Fruit fly (Drosophila melanogaster): ENCODE measurements around the gene muc.
A peak's percentile ranks its signal among the peaks of the same experiment; 100 is the strongest.

muc gene

dm6 chr2L:7440458-7441018 is 13.9 kb downstream of the muc start:
- TF ChIP-seq CG9948 (tag; optimal IDR thresholded peaks at IDR 0.05) (no peak), CG15710 (tag; optimal IDR thresholded peaks at IDR 0.05) (no peak), D1 (tag; optimal IDR thresholded peaks at IDR 0.05) (no peak), CG14655 (GFP tag; optimal IDR thresholded peaks at IDR 0.05) (no peak), CG8301 (tag; optimal IDR thresholded peaks at IDR 0.05) (no peak), rn (GFP tag; IDR thresholded peaks at IDR 0.05) (no peak), CG8159 (tag; optimal IDR thresholded peaks at IDR 0.05) (no peak), Pif1A (GFP tag; optimal IDR thresholded peaks at IDR 0.05) (no peak)

dm6 chr2L:7442106-7442505 is 15.4 kb downstream of the muc start:
- TF ChIP-seq CG17806 (tag; optimal IDR thresholded peaks at IDR 0.05) (no peak), EcR (GFP tag; optimal IDR thresholded peaks at IDR 0.05) (no peak), CG34367 (tag; optimal IDR thresholded peaks at IDR 0.05) (no peak), Pif1B (GFP tag; optimal IDR thresholded peaks at IDR 0.05) (no peak), CG32121 (GFP tag; IDR thresholded peaks at IDR 0.05) (no peak)

- TF ChIP-seq fd96Ca (GFP tag; IDR thresholded peaks at IDR 0.05) = no peak
- TF ChIP-seq CG4496 (GFP tag; IDR thresholded peaks at IDR 0.05) = no peak
- TF ChIP-seq Ets98B (GFP tag; IDR thresholded peaks at IDR 0.05) = no peak
- TF ChIP-seq Snoo (tag; optimal IDR thresholded peaks at IDR 0.05) = no peak
- TF ChIP-seq gl (tag; optimal IDR thresholded peaks at IDR 0.05) = no peak
- no peak for TF ChIP-seq EcR (GFP tag; optimal IDR thresholded peaks at IDR 0.05)
- no peak for TF ChIP-seq CG8301 (tag; optimal IDR thresholded peaks at IDR 0.05)
Measured at dm6 chr2L:7442929-7443328, 16.3 kb downstream of the muc start.

- TF ChIP-seq D1 (tag; optimal IDR thresholded peaks at IDR 0.05) (peak; percentile 12), CG4496 (GFP tag; IDR thresholded peaks at IDR 0.05) (no peak), Pif1A (GFP tag; optimal IDR thresholded peaks at IDR 0.05) (no peak), CG8301 (tag; optimal IDR thresholded peaks at IDR 0.05) (no peak)
Measured at dm6 chr2L:7447820-7448219, 21.2 kb downstream of the muc start.

dm6 chr2L:7448371-7448770 is 21.7 kb downstream of the muc start:
- TF ChIP-seq EcR (GFP tag; optimal IDR thresholded peaks at IDR 0.05) (peak; percentile 41), Pif1A (GFP tag; optimal IDR thresholded peaks at IDR 0.05) (no peak)

dm6 chr2L:7450966-7451365 is 24.3 kb downstream of the muc start, which contains the start of gene santa-maria:
Gene santa-maria, minus strand, starts transcription at chr2L:7451244.
- TF ChIP-seq CG4496 (GFP tag; IDR thresholded peaks at IDR 0.05) (no peak), D1 (tag; optimal IDR thresholded peaks at IDR 0.05) (no peak), CG17806 (tag; optimal IDR thresholded peaks at IDR 0.05) (no peak), CG12605 (GFP tag; IDR thresholded peaks at IDR 0.05) (0 out of 2 replicates have a peak, but pooled peaks have one; percentile 19), CG14655 (GFP tag; optimal IDR thresholded peaks at IDR 0.05) (no peak), CG15710 (tag; optimal IDR thresholded peaks at IDR 0.05) (no peak), CG32121 (GFP tag; IDR thresholded peaks at IDR 0.05) (no peak), gl (tag; optimal IDR thresholded peaks at IDR 0.05) (no peak), CG34367 (tag; optimal IDR thresholded peaks at IDR 0.05) (no peak), Ets98B (GFP tag; IDR thresholded peaks at IDR 0.05) (no peak), fd96Ca (GFP tag; IDR thresholded peaks at IDR 0.05) (no peak), CG8301 (tag; optimal IDR thresholded peaks at IDR 0.05) (no peak), CG8159 (tag; optimal IDR thresholded peaks at IDR 0.05) (no peak), Pif1A (GFP tag; optimal IDR thresholded peaks at IDR 0.05) (no peak), CG10348 (GFP tag; IDR thresholded peaks at IDR 0.05) (no peak), Snoo (tag; optimal IDR thresholded peaks at IDR 0.05) (no peak), CG9948 (tag; optimal IDR thresholded peaks at IDR 0.05) (no peak), EcR (GFP tag; optimal IDR thresholded peaks at IDR 0.05) (no peak), Pif1B (GFP tag; optimal IDR thresholded peaks at IDR 0.05) (no peak), rn (GFP tag; IDR thresholded peaks at IDR 0.05) (0 out of 2 replicates have a peak, but pooled peaks have one; percentile 13), CG13204 (GFP tag; optimal IDR thresholded peaks at IDR 0.05) (peak; percentile 72)

- TF ChIP-seq D1 (tag; optimal IDR thresholded peaks at IDR 0.05) (peak; percentile 1), CG34367 (tag; optimal IDR thresholded peaks at IDR 0.05) (no peak)
Measured at dm6 chr2L:7452093-7452492, 25.4 kb downstream of the muc start.

- no peak for TF ChIP-seq CG10348 (GFP tag; IDR thresholded peaks at IDR 0.05)
- TF ChIP-seq CG17806 (tag; optimal IDR thresholded peaks at IDR 0.05) = no peak
- no peak for TF ChIP-seq CG13204 (GFP tag; optimal IDR thresholded peaks at IDR 0.05)
- no peak for TF ChIP-seq CG8301 (tag; optimal IDR thresholded peaks at IDR 0.05)
- TF ChIP-seq CG14655 (GFP tag; optimal IDR thresholded peaks at IDR 0.05) = no peak
- no peak for TF ChIP-seq Pif1A (GFP tag; optimal IDR thresholded peaks at IDR 0.05)
- no peak for TF ChIP-seq CG12605 (GFP tag; IDR thresholded peaks at IDR 0.05)
- no peak for TF ChIP-seq CG32121 (GFP tag; IDR thresholded peaks at IDR 0.05)
- no peak for TF ChIP-seq CG8159 (tag; optimal IDR thresholded peaks at IDR 0.05)
- TF ChIP-seq rn (GFP tag; IDR thresholded peaks at IDR 0.05) = no peak
- TF ChIP-seq CG15710 (tag; optimal IDR thresholded peaks at IDR 0.05) = no peak
- TF ChIP-seq fd96Ca (GFP tag; IDR thresholded peaks at IDR 0.05) = no peak
- no peak for TF ChIP-seq Pif1B (GFP tag; optimal IDR thresholded peaks at IDR 0.05)
- no peak for TF ChIP-seq Ets98B (GFP tag; IDR thresholded peaks at IDR 0.05)
- no peak for TF ChIP-seq CG34367 (tag; optimal IDR thresholded peaks at IDR 0.05)
- TF ChIP-seq D1 (tag; optimal IDR thresholded peaks at IDR 0.05) = no peak
- TF ChIP-seq gl (tag; optimal IDR thresholded peaks at IDR 0.05) = no peak
Measured at dm6 chr2L:7454112-7454511, 27.4 kb downstream of the muc start, which contains the start of gene Gr28a. Gene Gr28a, minus strand, starts transcription at chr2L:7454212.
